Worm (Caenorhabditis elegans): ENCODE measurements around the gene gbf-1.

DNA sequence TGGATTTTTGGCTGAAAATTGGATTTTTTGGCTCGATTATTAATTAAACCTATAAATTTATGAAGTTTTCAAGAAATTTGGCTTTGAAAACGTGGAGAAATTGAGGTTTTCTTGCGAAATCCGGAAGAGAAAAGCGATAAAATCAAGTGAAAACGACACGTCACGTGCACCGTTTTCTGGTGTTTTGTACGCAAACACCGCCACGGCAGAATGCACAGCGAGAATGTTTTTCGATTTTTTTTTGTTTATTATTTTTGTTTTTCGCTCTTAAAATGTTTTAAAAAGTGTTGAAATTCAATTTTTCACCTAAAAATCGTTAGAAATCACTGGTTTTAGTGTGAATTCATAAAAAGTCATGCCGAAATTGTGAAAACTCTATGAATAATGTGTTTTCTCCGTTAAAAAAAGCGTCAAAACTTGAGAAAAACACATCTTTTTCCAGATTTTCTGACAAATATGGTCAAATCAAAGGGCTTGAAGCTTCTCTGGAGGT is 1.1 kb upstream of the gbf-1 start, which contains the start of gene immp-1:
- TF ChIP-seq snpc-4 (tag; optimal IDR thresholded peaks at IDR 0.05) (peak; percentile 44), tbx-2 (tag; optimal IDR thresholded peaks at IDR 0.05) (no peak), nhr-11 (tag; optimal IDR thresholded peaks at IDR 0.05) (no peak)
